Fruit fly (Drosophila melanogaster): Measurements from ENCODE around the gene CG11583.
A peak's percentile ranks its signal among the peaks of the same experiment; 100 is the strongest.

Gene CG11583

dm6 chr3L:4288591-4289056, 6.0 kb upstream of the CG11583 start, which contains the start of gene Hexo1 (continued):
- TF ChIP-seq CG12769 (tag; optimal IDR thresholded peaks at IDR 0.05) (peak; percentile 12), CG11504 (tag; optimal IDR thresholded peaks at IDR 0.05) (no peak), CG6654 (GFP tag; optimal IDR thresholded peaks at IDR 0.05) (no peak), Eip74EF (GFP tag; optimal IDR thresholded peaks at IDR 0.05) (no peak), stc (GFP tag; IDR thresholded peaks at IDR 0.05) (no peak), tup (GFP tag; optimal IDR thresholded peaks at IDR 0.05) (no peak), ranshi (GFP tag; IDR thresholded peaks at IDR 0.05) (no peak), ftz-f1 (GFP tag; optimal IDR thresholded peaks at IDR 0.05) (no peak), CG3407 (GFP tag; optimal IDR thresholded peaks at IDR 0.05) (no peak), CG6791 (GFP tag; IDR thresholded peaks at IDR 0.05; ENCODE audit: partially characterized antibody) (0 out of 3 replicates have a peak, but pooled peaks have one; percentile 22), otp (GFP tag; IDR thresholded peaks at IDR 0.05) (no peak), Nf-YC (tag; optimal IDR thresholded peaks at IDR 0.05) (peak; percentile 0), lab (GFP tag; optimal IDR thresholded peaks at IDR 0.05) (no peak), pita (GFP tag; optimal IDR thresholded peaks at IDR 0.05) (no peak), trh (GFP tag; optimal IDR thresholded peaks at IDR 0.05) (no peak), CG3281 (GFP tag; optimal IDR thresholded peaks at IDR 0.05) (peak; percentile 42), nom (GFP tag; optimal IDR thresholded peaks at IDR 0.05) (peak; percentile 59), CG9215 (GFP tag; IDR thresholded peaks at IDR 0.05) (no peak), CG9797 (GFP tag; optimal IDR thresholded peaks at IDR 0.05) (no peak), CG8478 (optimal IDR thresholded peaks at IDR 0.05) (no peak), lbe (GFP tag; optimal IDR thresholded peaks at IDR 0.05) (no peak), CG15073 (GFP tag; optimal IDR thresholded peaks at IDR 0.05) (no peak), MESR4 (GFP tag; optimal IDR thresholded peaks at IDR 0.05) (no peak), CG6813 (GFP tag; optimal IDR thresholded peaks at IDR 0.05) (no peak), MTF-1 (GFP tag; optimal IDR thresholded peaks at IDR 0.05; ENCODE audit: borderline replicate concordance) (no peak), dm (GFP tag; optimal IDR thresholded peaks at IDR 0.05) (no peak), CHES-1-like (GFP tag; optimal IDR thresholded peaks at IDR 0.05) (no peak), CG5245 (GFP tag; optimal IDR thresholded peaks at IDR 0.05) (no peak), grau (tag; optimal IDR thresholded peaks at IDR 0.05) (peak; percentile 39), zfh2 (GFP tag; optimal IDR thresholded peaks at IDR 0.05) (no peak), CG2120 (GFP tag; optimal IDR thresholded peaks at IDR 0.05) (peak; percentile 53), Neu2 (GFP tag; optimal IDR thresholded peaks at IDR 0.05; ENCODE audit: borderline replicate concordance) (no peak), nmo (GFP tag; optimal IDR thresholded peaks at IDR 0.05) (peak; percentile 35), tap (tag; optimal IDR thresholded peaks at IDR 0.05) (no peak), ken (GFP tag; IDR thresholded peaks at IDR 0.05) (no peak), CG10147 (GFP tag; optimal IDR thresholded peaks at IDR 0.05) (peak; percentile 3), hbn (GFP tag; IDR thresholded peaks at IDR 0.05; ENCODE audit: partially characterized antibody) (no peak), kah (GFP tag; optimal IDR thresholded peaks at IDR 0.05) (no peak), ssp (GFP tag; IDR thresholded peaks at IDR 0.05) (no peak), ewg (GFP tag; optimal IDR thresholded peaks at IDR 0.05) (no peak), hkb (optimal IDR thresholded peaks at IDR 0.05) (no peak), hkb (GFP tag; IDR thresholded peaks at IDR 0.05) (peak; percentile 61), CG3065 (GFP tag; optimal IDR thresholded peaks at IDR 0.05) (no peak), lilli (GFP tag; optimal IDR thresholded peaks at IDR 0.05) (peak; percentile 39), CG5953 (GFP tag; IDR thresholded peaks at IDR 0.05) (no peak), al (GFP tag; IDR thresholded peaks at IDR 0.05) (no peak), pan (optimal IDR thresholded peaks at IDR 0.05) (no peak), pan (GFP tag; optimal IDR thresholded peaks at IDR 0.05 in 1 of 2, IDR thresholded peaks at IDR 0.05 in 1 of 2) (peak in 1 of 2 experiments; percentile 36), MBD-R2 (GFP tag; IDR thresholded peaks at IDR 0.05) (no peak; the same call in 1 of the 2 replicates), CoRest (tag; optimal IDR thresholded peaks at IDR 0.05) (no peak), Ets97D (GFP tag; optimal IDR thresholded peaks at IDR 0.05) (no peak)
